Worm (Caenorhabditis elegans): Measurements from ENCODE around the gene lron-14.

The lron-14 gene

ce11 chrIV:9525682-9526416 lies 40.6 kb downstream of the lron-14 start, which contains the start of gene elo-1 (continued):
- TF ChIP-seq mdt-29 (GFP tag; IDR thresholded peaks at IDR 0.05) (peak; percentile 49; the same call in 1 of the 2 replicates), dpl-1 (GFP tag; optimal IDR thresholded peaks at IDR 0.05) (peak; percentile 26), mep-1 (tag; optimal IDR thresholded peaks at IDR 0.05) (peak; percentile 36), lsy-2 (tag; optimal IDR thresholded peaks at IDR 0.05) (peak in 1 of 2 experiments; percentile 23), hif-1 (tag; optimal IDR thresholded peaks at IDR 0.05) (no peak), ceh-28 (tag; optimal IDR thresholded peaks at IDR 0.05) (no peak), unc-130 (GFP tag; optimal IDR thresholded peaks at IDR 0.05) (no peak), ceh-82 (tag; optimal IDR thresholded peaks at IDR 0.05) (no peak), nhr-102 (tag; optimal IDR thresholded peaks at IDR 0.05) (peak; percentile 39), nhr-48 (tag; optimal IDR thresholded peaks at IDR 0.05) (peak; percentile 63), dmd-9 (GFP tag; IDR thresholded peaks at IDR 0.05) (no peak), rbr-2 (tag; optimal IDR thresholded peaks at IDR 0.05) (no peak), zfp-3 (GFP tag; conservative IDR thresholded peaks at IDR 0.05) (0 out of 2 replicates have a peak, but pooled peaks have one; percentile 30), F37D6.2 (tag; optimal IDR thresholded peaks at IDR 0.05) (no peak), hlh-30 (tag; optimal IDR thresholded peaks at IDR 0.05; ENCODE audit: insufficient read depth) (peak; percentile 31), pqm-1 (tag; optimal IDR thresholded peaks at IDR 0.05) (peak; percentile 64), hlh-11 (tag; optimal IDR thresholded peaks at IDR 0.05) (peak; percentile 83), dmd-6 (GFP tag; IDR thresholded peaks at IDR 0.05) (peak; percentile 82), php-3 (GFP tag; IDR thresholded peaks at IDR 0.05) (peak; percentile 77; the same call in 1 of the 2 replicates), nhr-28 (tag; optimal IDR thresholded peaks at IDR 0.05) (peak; percentile 83), nhr-237 (tag; optimal IDR thresholded peaks at IDR 0.05) (no peak), hmg-1.1 (GFP tag; IDR thresholded peaks at IDR 0.05) (0 out of 2 replicates have a peak, but pooled peaks have one; percentile 42), nhr-77 (tag; optimal IDR thresholded peaks at IDR 0.05) (peak; percentile 53), ceh-44 (GFP tag; IDR thresholded peaks at IDR 0.05) (no peak), mdl-1 (tag; optimal IDR thresholded peaks at IDR 0.05) (peak in 1 of 2 experiments; percentile 38), sdz-12 (GFP tag; optimal IDR thresholded peaks at IDR 0.05) (no peak), pha-4 (GFP tag; IDR thresholded peaks at IDR 0.05) (no peak), pha-4 (tag; optimal IDR thresholded peaks at IDR 0.05) (no peak), daf-16 (GFP tag; optimal IDR thresholded peaks at IDR 0.05) (peak in 1 of 2 experiments; percentile 22), daf-16 (tag; optimal IDR thresholded peaks at IDR 0.05) (peak; percentile 63), ztf-7 (tag; optimal IDR thresholded peaks at IDR 0.05) (no peak), vab-7 (GFP tag; IDR thresholded peaks at IDR 0.05) (no peak), ceh-32 (tag; optimal IDR thresholded peaks at IDR 0.05; ENCODE audit: poor library complexity) (no peak), tra-1 (GFP tag; IDR thresholded peaks at IDR 0.05) (peak; percentile 64; the same call in 1 of the 2 replicates), Y75B8A.6 (GFP tag; IDR thresholded peaks at IDR 0.05) (no peak), egl-43 (GFP tag; IDR thresholded peaks at IDR 0.05) (no peak), T20F7.1 (GFP tag; optimal IDR thresholded peaks at IDR 0.05) (peak; percentile 72), saeg-2 (GFP tag; IDR thresholded peaks at IDR 0.05) (0 out of 2 replicates have a peak, but pooled peaks have one; percentile 43)

ce11 chrIV:9524849-9525460 lies 41.5 kb downstream of the lron-14 start, which contains the start of gene ndua-5:
ndua-5 (minus strand) TSS chrIV:9524899.
- TF ChIP-seq mdl-1 (tag; optimal IDR thresholded peaks at IDR 0.05) (no peak), lin-1 (GFP tag; IDR thresholded peaks at IDR 0.05) (no peak), F44E2.7 (GFP tag; IDR thresholded peaks at IDR 0.05) (no peak), mxl-3 (GFP tag; optimal IDR thresholded peaks at IDR 0.05) (no peak), saeg-2 (GFP tag; IDR thresholded peaks at IDR 0.05) (no peak), F49E8.2 (tag; optimal IDR thresholded peaks at IDR 0.05; ENCODE audit: borderline replicate concordance) (no peak), spr-1 (tag; optimal IDR thresholded peaks at IDR 0.05) (no peak), ceh-32 (tag; optimal IDR thresholded peaks at IDR 0.05; ENCODE audit: poor library complexity) (no peak), arid-1 (GFP tag; conservative IDR thresholded peaks at IDR 0.05) (no peak), T26A8.4 (GFP tag; IDR thresholded peaks at IDR 0.05) (no peak), nhr-42 (GFP tag; IDR thresholded peaks at IDR 0.05) (no peak), madf-9 (GFP tag; conservative IDR thresholded peaks at IDR 0.05) (no peak), R02D3.7 (tag; optimal IDR thresholded peaks at IDR 0.05) (no peak), aly-2 (tag; optimal IDR thresholded peaks at IDR 0.05) (no peak), vab-7 (GFP tag; IDR thresholded peaks at IDR 0.05) (no peak)
